Worm (Caenorhabditis elegans) whole organism, early embryonic: Measurements from ENCODE around the gene C50E3.15.

Experiments
- B0310.2 ChIP-seq: sonication (generic microtip); optimal IDR thresholded peaks from 2 replicates; lab custom pipeline; 2016; ENCODE audit warnings: mild to moderate bottlenecking, missing genetic modification characterization, missing compliant biosample characterization
- F13C5.2 ChIP-seq: sonication (generic microtip); optimal IDR thresholded peaks from 2 replicates; lab custom pipeline; 2017; ENCODE audit warnings: mild to moderate bottlenecking, missing genetic modification characterization, inconsistent platforms, missing compliant biosample characterization
- aly-1 ChIP-seq: sonication (generic microtip); optimal IDR thresholded peaks from 2 replicates; lab custom pipeline; 2016; ENCODE audit warnings: missing genetic modification characterization, missing compliant biosample characterization
- ama-1 ChIP-seq: fragments of 150-350 bp; optimal IDR thresholded peaks from 2 replicates; lab custom pipeline; 2014
- ceh-13 ChIP-seq: fragments of 200-800 bp; sonication (Bioruptor generic); optimal IDR thresholded peaks from 2 replicates; lab custom pipeline; 2018; ENCODE audit warnings: mild to moderate bottlenecking, missing genetic modification characterization, missing compliant biosample characterization
- ceh-36 ChIP-seq: sonication (generic microtip); optimal IDR thresholded peaks from 2 replicates; lab custom pipeline; 2016; ENCODE audit warnings: missing genetic modification characterization, inconsistent platforms, missing compliant biosample characterization
- ets-7 ChIP-seq: sonication (generic microtip); optimal IDR thresholded peaks from 2 replicates; lab custom pipeline; 2016; ENCODE audit warnings: missing genotype, missing genetic modification characterization, missing compliant biosample characterization
- flt-1 ChIP-seq: fragments of 200-800 bp; sonication (Bioruptor generic); IDR thresholded peaks from 2 replicates; pipeline ENCODE4 v1.3.6; 2022; ENCODE audit warnings: missing genetic modification characterization, missing compliant biosample characterization
- hmbx-1 ChIP-seq: sonication (generic microtip); optimal IDR thresholded peaks from 2 replicates; lab custom pipeline; 2016; ENCODE audit warnings: mild to moderate bottlenecking, missing genetic modification characterization, missing compliant biosample characterization
- hmg-4 ChIP-seq: fragments of 200-800 bp; sonication (Bioruptor generic); optimal IDR thresholded peaks from 2 replicates; lab custom pipeline; 2018; ENCODE audit warnings: mild to moderate bottlenecking, missing genetic modification characterization, missing compliant biosample characterization
- hnd-1 ChIP-seq: sonication (generic microtip); optimal IDR thresholded peaks from 2 replicates; lab custom pipeline; 2016; ENCODE audit warnings: missing genetic modification characterization, missing compliant biosample characterization
- pes-1 ChIP-seq: fragments of 200-800 bp; sonication (Bioruptor generic); IDR thresholded peaks from 2 replicates; pipeline ENCODE4 v1.3.6; 2022; ENCODE audit warnings: missing genetic modification reagents, missing genetic modification characterization, missing compliant biosample characterization
- scrt-1 ChIP-seq: fragments of 200-800 bp; sonication (Bioruptor generic); IDR thresholded peaks from 2 replicates; pipeline ENCODE4 v1.3.6; 2022; ENCODE audit warnings: missing genetic modification characterization, missing compliant biosample characterization
- sea-1 ChIP-seq: fragments of 200-800 bp; sonication (Bioruptor generic); conservative IDR thresholded peaks from 2 replicates; pipeline ENCODE4 v1.3.6; 2022; ENCODE audit warnings: missing genetic modification characterization, missing compliant biosample characterization
- tbx-11 ChIP-seq: fragments of 200-800 bp; sonication (Bioruptor generic); IDR thresholded peaks from 2 replicates; pipeline ENCODE4 v1.3.6; 2022; ENCODE audit warnings: missing genetic modification characterization, missing compliant biosample characterization
- tbx-37 ChIP-seq: fragments of 200-800 bp; sonication (Bioruptor generic); conservative IDR thresholded peaks from 2 replicates; pipeline ENCODE4 v1.3.6; 2022; ENCODE audit warnings: missing genetic modification reagents, missing genetic modification characterization, missing compliant biosample characterization
- tra-4 ChIP-seq: sonication (generic microtip); optimal IDR thresholded peaks from 2 replicates; lab custom pipeline; 2017; ENCODE audit warnings: missing genetic modification characterization, missing compliant biosample characterization

Gene C50E3.15

ce11 chrV:7609698-7610420 is 8.4 kb upstream of the C50E3.15 start, which contains the start of the genes folt-3 and clec-214:
folt-3 (minus strand) TSS chrV:7609748.
clec-214 (plus strand) TSS chrV:7610370.
- no peak for TF ChIP-seq tbx-37
- no peak for TF ChIP-seq aly-1 (tag; lab: Kevin White, UChicago)
- TF ChIP-seq ama-1 (lab: Kevin White, UChicago) = no peak
- no peak for TF ChIP-seq ceh-36 (tag; lab: Kevin White, UChicago)
- TF ChIP-seq flt-1 (GFP tag; lab: Robert Waterston, UW) = no peak
- no peak for TF ChIP-seq tra-4 (tag; lab: Kevin White, UChicago)
- no peak for TF ChIP-seq ceh-13 (GFP tag; lab: Kevin White, UChicago)
- TF ChIP-seq sea-1 (GFP tag; lab: Robert Waterston, UW) = no peak
- no peak for TF ChIP-seq ets-7 (tag; lab: Kevin White, UChicago)
- no peak for TF ChIP-seq hmg-4 (GFP tag; lab: Kevin White, UChicago)
- no peak for TF ChIP-seq hmbx-1
- no peak for TF ChIP-seq F13C5.2 (tag; lab: Kevin White, UChicago)

- no peak for TF ChIP-seq pes-1 (GFP tag; lab: Robert Waterston, UW)
- no peak for TF ChIP-seq tbx-37
- no peak for TF ChIP-seq ceh-36 (tag; lab: Kevin White, UChicago)
- no peak for TF ChIP-seq ceh-13 (GFP tag; lab: Kevin White, UChicago)
- no peak for TF ChIP-seq flt-1 (GFP tag; lab: Robert Waterston, UW)
- TF ChIP-seq aly-1 (tag; lab: Kevin White, UChicago) = no peak
- TF ChIP-seq F13C5.2 (tag; lab: Kevin White, UChicago) = no peak
- no peak for TF ChIP-seq B0310.2 (tag; lab: Kevin White, UChicago)
Measured at ce11 chrV:7612044-7612443, 6.2 kb upstream of the C50E3.15 start, which contains the start of gene clec-215. clec-215 (plus strand) TSS chrV:7612344.

- no peak for TF ChIP-seq ets-7 (tag; lab: Kevin White, UChicago)
- TF ChIP-seq aly-1 (tag; lab: Kevin White, UChicago) = no peak
Measured at ce11 chrV:7622011-7622465, 3.8 kb downstream of the C50E3.15 start, which contains the start of gene C50E3.12. C50E3.12 (minus strand) TSS chrV:7622061.

- TF ChIP-seq ceh-36 (tag; lab: Kevin White, UChicago) = no peak
- TF ChIP-seq flt-1 (GFP tag; lab: Robert Waterston, UW) = no peak
- no peak for TF ChIP-seq hnd-1
- no peak for TF ChIP-seq B0310.2 (tag; lab: Kevin White, UChicago)
- TF ChIP-seq hmbx-1 = no peak
- TF ChIP-seq sea-1 (GFP tag; lab: Robert Waterston, UW) = no peak
- no peak for TF ChIP-seq F13C5.2 (tag; lab: Kevin White, UChicago)
- no peak for TF ChIP-seq pes-1 (GFP tag; lab: Robert Waterston, UW)
- no peak for TF ChIP-seq ceh-13 (GFP tag; lab: Kevin White, UChicago)
Measured at ce11 chrV:7624152-7624551, 5.9 kb downstream of the C50E3.15 start, which contains the start of gene C50E3.13. C50E3.13 (minus strand) TSS chrV:7624252.

ce11 chrV:7624652-7625051 is 6.4 kb downstream of the C50E3.15 start, which contains the start of gene grsp-4:
grsp-4 (plus strand) TSS chrV:7624952.
- TF ChIP-seq hmbx-1 (no peak), aly-1 (tag; lab: Kevin White, UChicago) (no peak), flt-1 (GFP tag; lab: Robert Waterston, UW) (no peak), tbx-37 (no peak), tra-4 (tag; lab: Kevin White, UChicago) (no peak), hnd-1 (no peak), pes-1 (GFP tag; lab: Robert Waterston, UW) (no peak), F13C5.2 (tag; lab: Kevin White, UChicago) (no peak), ets-7 (tag; lab: Kevin White, UChicago) (no peak), ceh-36 (tag; lab: Kevin White, UChicago) (no peak), ama-1 (lab: Kevin White, UChicago) (no peak), tbx-11 (GFP tag; lab: Robert Waterston, UW) (no peak), B0310.2 (tag; lab: Kevin White, UChicago) (no peak), hmg-4 (GFP tag; lab: Kevin White, UChicago) (no peak), sea-1 (GFP tag; lab: Robert Waterston, UW) (no peak), scrt-1 (GFP tag; lab: Robert Waterston, UW) (no peak)

ce11 chrV:7626550-7626949 is 8.3 kb downstream of the C50E3.15 start, which contains the start of gene F07C4.6:
F07C4.6 (plus strand) TSS chrV:7626850.
- TF ChIP-seq B0310.2 (tag; lab: Kevin White, UChicago) (no peak), hmbx-1 (no peak), tbx-37 (no peak), tra-4 (tag; lab: Kevin White, UChicago) (no peak), ceh-36 (tag; lab: Kevin White, UChicago) (no peak), F13C5.2 (tag; lab: Kevin White, UChicago) (no peak), hmg-4 (GFP tag; lab: Kevin White, UChicago) (no peak), hnd-1 (no peak), aly-1 (tag; lab: Kevin White, UChicago) (no peak), flt-1 (GFP tag; lab: Robert Waterston, UW) (no peak), ets-7 (tag; lab: Kevin White, UChicago) (no peak), tbx-11 (GFP tag; lab: Robert Waterston, UW) (no peak)

ce11 chrV:7629504-7629903 is 11.3 kb downstream of the C50E3.15 start, which contains the start of gene srd-30:
srd-30 (plus strand) TSS chrV:7629804.
- TF ChIP-seq aly-1 (tag; lab: Kevin White, UChicago) (no peak), F13C5.2 (tag; lab: Kevin White, UChicago) (no peak), scrt-1 (GFP tag; lab: Robert Waterston, UW) (no peak), flt-1 (GFP tag; lab: Robert Waterston, UW) (no peak), ama-1 (lab: Kevin White, UChicago) (no peak), tbx-11 (GFP tag; lab: Robert Waterston, UW) (no peak), hmbx-1 (no peak), sea-1 (GFP tag; lab: Robert Waterston, UW) (no peak), hnd-1 (no peak), ets-7 (tag; lab: Kevin White, UChicago) (no peak)
